Worm (Caenorhabditis elegans): ENCODE results near the gene nlp-58.

DNA sequence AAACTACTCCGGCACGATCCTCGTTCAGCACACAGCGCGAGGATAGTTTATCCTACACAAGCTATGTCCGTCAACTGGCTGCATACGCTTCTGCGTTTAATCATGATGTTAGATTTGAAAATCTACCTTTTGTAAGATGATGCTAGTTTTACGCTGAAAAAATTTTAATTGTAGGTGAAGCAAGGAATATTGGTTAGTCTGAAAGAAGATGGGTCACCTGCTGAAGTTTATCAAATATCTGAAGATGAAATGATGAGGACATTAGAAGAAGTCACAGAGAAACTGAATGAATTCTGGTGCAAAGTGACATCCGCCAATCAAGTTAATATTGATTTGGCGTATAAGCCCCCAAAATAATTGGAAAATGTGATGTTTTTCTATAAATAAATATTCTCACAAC lies 34.8 kb upstream of the nlp-58 start:
- TF ChIP-seq nhr-76 (tag; optimal IDR thresholded peaks at IDR 0.05) (no peak), lsy-2 (tag; optimal IDR thresholded peaks at IDR 0.05) (no peak), mep-1 (tag; optimal IDR thresholded peaks at IDR 0.05) (no peak), hlh-1 (tag; optimal IDR thresholded peaks at IDR 0.05) (no peak), elt-3 (tag; optimal IDR thresholded peaks at IDR 0.05) (no peak)

Measured in whole organism, mixed stage, embryonic.